Fruit fly (Drosophila melanogaster) whole organism: Measurements from ENCODE around the gene CG45045.

Experiments used
- CG8478 ChIP-seq: fragments of >200 bp; optimal IDR thresholded peaks from 2 replicates; lab custom pipeline; 2018; ENCODE audit warnings: inconsistent platforms
- Dll ChIP-seq: fragments of >200 bp; optimal IDR thresholded peaks from 2 replicates; lab custom pipeline; 2017
- EcR ChIP-seq, 2 experiments: fragments of >200 bp; optimal IDR thresholded peaks; 2 replicates each; lab custom pipeline; 2017; ENCODE audit warnings: missing biosample characterization in 2 of 2, missing genetic modification characterization in 2 of 2, missing genetic modification reagents in 2 of 2
- pan ChIP-seq: fragments of >200 bp; optimal IDR thresholded peaks from 2 replicates; lab custom pipeline; 2017
- psq ChIP-seq: fragments of >200 bp; optimal IDR thresholded peaks from 2 replicates; lab custom pipeline; 2017
- usp ChIP-seq: fragments of >200 bp; optimal IDR thresholded peaks from 2 replicates; lab custom pipeline; 2017; ENCODE audit warnings: missing biosample characterization, missing genetic modification characterization, mixed read lengths

The CG45045 gene

DNA sequence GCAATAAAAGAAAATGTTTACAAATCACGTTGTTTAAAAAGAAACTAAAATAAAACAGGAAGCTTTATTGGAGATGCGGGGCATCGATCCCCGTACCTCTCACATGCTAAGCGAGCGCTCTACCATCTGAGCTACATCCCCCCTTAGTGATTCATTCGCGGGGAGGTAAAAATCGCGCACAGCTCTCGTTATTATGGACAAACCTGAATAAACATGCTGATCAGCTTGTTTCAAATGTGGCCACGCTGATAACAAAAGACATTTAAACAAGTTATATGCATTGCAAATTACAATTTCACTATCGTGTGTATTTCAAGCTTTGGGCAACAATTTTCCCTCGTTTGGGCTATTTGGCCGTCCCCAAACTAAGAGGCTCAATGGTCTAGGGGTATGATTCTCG, 22.1 kb upstream of the CG45045 start:
- TF ChIP-seq CG8478 (lab: Kevin White, UChicago) (no peak), usp (GFP tag; lab: Kevin White, UChicago) (no peak), Dll (lab: Kevin White, UChicago) (no peak), pan (lab: Kevin White, UChicago) (no peak), EcR (GFP tag; optimal IDR thresholded peaks at IDR 0.05; lab: Kevin White, UChicago) (no peak), psq (no peak)

DNA sequence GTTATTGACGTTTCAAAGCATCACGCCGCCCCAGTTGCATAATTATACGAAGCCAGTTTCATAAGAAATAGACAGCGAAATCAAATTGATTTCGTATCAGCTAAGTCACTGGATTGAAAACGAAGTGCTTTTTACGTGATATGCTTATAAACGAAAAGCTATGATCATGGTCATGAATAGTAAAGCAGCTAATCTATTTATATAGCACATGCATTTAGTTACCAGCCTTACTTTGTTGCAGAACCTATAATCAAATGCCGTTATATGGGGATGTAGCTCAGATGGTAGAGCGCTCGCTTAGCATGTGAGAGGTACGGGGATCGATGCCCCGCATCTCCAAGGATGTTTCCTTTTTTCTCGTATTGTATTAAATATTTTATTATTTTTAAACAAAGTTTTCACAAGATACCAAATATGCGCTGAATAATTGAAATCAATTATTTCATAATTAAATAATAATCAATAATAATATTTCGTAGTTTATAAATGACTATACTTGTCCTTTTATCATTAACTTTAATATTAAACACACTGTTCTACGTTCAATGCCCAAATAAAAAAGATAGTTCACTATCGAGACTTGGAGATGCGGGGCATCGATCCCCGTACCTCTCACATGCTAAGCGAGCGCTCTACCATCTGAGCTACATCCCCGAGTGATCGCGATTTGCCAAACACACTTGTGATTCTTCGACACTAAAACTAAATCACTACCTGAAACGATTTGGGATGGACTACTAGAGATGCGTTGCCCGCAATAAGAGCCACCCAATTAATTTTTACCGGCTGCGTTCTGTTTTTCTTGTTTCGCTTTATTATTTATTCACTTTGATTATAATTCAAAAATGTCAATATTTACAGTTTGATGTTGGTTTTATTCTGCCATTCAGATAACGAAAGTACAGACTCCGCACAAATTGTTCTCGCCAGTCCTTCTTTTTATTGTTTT, 21.0 kb upstream of the CG45045 start:
- no peak for TF ChIP-seq usp (GFP tag; lab: Kevin White, UChicago)
- no peak for TF ChIP-seq pan (lab: Kevin White, UChicago)
- TF ChIP-seq psq: no peak
- TF ChIP-seq EcR (GFP tag; optimal IDR thresholded peaks at IDR 0.05; lab: Kevin White, UChicago): no peak
- TF ChIP-seq CG8478 (lab: Kevin White, UChicago): no peak
- TF ChIP-seq Dll (lab: Kevin White, UChicago): no peak

DNA sequence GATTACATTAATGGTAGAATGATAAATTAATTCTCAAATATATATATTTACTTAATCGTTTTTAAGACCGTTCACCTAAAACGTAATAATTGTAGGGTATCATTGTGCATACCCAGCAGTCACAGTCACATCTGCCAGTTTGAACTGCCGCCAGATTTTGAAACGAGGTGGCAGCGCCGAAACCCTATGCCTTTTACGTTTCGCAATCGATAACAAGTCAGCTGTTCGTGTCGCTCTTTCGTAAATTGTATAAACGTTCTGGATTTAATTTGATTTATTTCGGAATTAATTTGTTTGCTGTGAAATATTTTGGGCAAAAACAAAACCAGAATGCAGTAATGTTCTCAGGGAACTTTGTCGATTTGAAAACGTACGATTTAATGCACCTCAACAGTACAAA, 19.9 kb upstream of the CG45045 start, which contains the start of gene CG14322:
CG14322 (plus strand) TSS at position 236 of the 400 bp plus-strand sequence.
- TF ChIP-seq psq: no peak
- no peak for TF ChIP-seq pan (lab: Kevin White, UChicago)
- no peak for TF ChIP-seq Dll (lab: Kevin White, UChicago)

DNA sequence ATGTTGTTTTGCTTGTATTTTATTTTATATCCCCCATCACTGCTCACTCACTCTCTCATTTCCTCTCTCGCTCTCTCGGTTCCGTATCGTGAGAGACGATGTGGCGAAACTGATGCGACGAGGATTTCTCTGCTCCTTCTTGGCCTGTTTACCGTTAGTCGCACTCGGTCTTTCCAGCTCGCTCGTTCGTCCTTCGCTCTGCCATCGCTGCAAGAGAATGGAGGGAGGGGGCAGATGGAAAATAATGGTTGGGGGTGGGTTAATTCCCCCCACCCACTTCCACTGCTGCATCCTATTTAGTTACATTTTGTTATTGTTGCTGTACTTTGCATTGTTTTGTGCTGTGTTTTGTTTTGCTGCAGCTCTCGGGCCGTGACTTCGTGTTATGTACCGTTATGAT, 13.5 kb upstream of the CG45045 start:
- no peak for TF ChIP-seq CG8478 (lab: Kevin White, UChicago)
- no peak for TF ChIP-seq usp (GFP tag; lab: Kevin White, UChicago)

DNA sequence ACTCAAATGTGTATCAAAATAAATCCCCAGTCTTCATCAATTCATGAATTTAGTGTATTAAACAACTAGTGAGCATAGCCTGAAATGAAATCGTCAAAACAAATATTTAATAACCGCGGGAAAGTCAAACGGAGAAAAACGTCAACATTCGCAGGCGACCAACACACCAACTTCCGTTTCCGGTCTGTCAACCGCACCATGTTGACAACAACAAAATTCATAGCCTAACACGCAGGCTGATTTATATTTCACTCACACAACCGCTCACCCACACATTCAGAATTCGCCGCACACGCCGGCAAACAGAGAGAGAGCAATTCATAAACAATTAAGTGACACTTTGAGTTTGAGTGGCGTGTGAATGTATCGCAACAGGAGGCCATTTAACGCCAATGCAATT, 12.3 kb upstream of the CG45045 start:
- no peak for TF ChIP-seq psq
- no peak for TF ChIP-seq usp (GFP tag; lab: Kevin White, UChicago)
- TF ChIP-seq Dll (lab: Kevin White, UChicago): no peak
- no peak for TF ChIP-seq EcR (GFP tag; optimal IDR thresholded peaks at IDR 0.05; lab: Kevin White, UChicago)
- TF ChIP-seq CG8478 (lab: Kevin White, UChicago): no peak

DNA sequence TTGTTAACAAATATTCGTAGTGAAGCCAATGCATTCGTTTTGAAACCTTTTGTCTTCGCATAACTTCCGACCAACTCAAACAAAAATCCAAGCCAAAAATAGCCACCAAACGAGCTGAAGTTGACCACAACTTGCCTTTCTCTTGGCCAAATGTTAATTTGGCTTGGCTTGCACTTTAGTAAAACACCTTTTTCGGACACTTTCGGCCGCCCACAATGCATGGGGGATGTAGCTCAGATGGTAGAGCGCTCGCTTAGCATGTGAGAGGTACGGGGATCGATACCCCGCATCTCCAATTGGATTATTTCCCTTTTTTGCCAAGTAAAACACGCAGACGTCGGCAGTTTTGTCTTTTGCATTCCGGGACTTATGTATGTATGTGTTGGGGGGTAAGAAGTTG, 10.4 kb upstream of the CG45045 start:
- TF ChIP-seq EcR (GFP tag; optimal IDR thresholded peaks at IDR 0.05; lab: Kevin White, UChicago) (no peak), Dll (lab: Kevin White, UChicago) (no peak), pan (lab: Kevin White, UChicago) (no peak), psq (no peak), CG8478 (lab: Kevin White, UChicago) (no peak)

DNA sequence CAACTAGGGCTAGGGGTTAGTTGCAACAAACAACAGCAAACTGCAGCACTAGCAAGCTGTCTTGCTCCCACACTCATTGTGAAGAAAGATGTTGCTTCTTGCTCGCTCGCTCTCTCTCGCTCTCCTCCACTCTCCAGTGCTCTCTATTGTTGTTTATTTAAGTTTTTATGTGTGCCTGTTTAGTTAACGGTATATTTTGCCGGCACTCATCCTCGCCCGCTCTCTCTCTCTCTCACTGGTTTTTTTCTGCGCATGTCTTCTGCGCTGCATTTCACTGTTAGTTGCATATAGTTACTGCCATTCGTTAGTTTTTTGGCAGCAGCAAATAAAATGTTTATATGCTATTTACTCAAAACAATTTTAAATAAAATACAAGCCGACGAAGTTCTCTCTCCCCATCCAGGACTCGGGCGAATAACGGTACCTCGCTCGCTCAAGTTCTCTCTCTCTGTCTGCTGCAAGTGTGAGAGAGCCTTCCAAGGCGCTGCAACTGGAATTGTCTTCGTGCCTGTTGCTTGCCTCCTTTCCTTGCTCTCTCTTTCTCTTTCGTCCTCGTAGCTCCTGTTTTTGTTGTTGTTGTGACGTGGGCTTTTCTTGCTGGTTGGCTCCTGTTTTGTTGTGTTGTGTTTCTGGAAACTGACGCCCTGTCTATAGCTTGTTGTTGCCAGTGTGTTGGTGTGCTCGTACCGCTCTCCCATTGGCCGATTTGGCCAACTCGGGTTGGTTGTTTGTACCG, 1.1 kb upstream of the CG45045 start:
- TF ChIP-seq psq (no peak), pan (lab: Kevin White, UChicago) (no peak)

DNA sequence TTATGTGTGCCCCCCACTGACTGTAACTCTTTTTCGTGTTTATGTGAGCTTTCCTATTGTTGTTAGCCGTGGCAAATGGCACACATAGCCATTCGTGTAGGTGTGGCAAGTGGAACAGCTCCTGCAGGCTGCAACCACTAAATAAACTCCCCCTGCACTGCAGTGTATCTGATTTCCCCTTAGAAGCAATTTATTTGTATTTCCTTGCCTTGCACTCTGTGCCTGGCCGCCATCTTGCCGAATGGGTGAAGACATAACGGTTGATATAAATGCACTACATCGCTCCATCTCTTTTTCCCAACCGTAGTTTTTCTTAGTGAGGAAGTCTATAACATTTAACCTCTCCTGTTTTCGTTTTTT, 595 bp upstream of the CG45045 start:
- TF ChIP-seq EcR (GFP tag; optimal IDR thresholded peaks at IDR 0.05; lab: Kevin White, UChicago) (no peak), CG8478 (lab: Kevin White, UChicago) (no peak), Dll (lab: Kevin White, UChicago) (no peak), pan (lab: Kevin White, UChicago) (no peak), psq (no peak), usp (GFP tag; lab: Kevin White, UChicago) (no peak)

DNA sequence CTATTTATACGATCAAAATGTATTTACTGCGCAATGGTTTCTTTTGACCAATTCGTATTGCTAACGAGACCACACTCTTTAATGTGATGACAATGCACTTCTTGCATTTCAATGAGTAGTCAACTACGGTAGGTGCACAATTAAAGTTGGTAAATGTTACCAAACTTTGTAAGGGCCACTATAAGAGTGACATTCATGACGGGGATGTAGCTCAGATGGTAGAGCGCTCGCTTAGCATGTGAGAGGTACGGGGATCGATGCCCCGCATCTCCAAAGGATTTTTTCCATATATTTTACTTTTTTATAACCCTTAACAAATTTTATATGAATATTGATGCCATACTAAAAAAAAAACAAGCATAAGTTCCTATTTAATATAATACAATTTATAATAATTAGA, 615 bp downstream of the CG45045 start:
- TF ChIP-seq CG8478 (lab: Kevin White, UChicago) (no peak), psq (no peak), pan (lab: Kevin White, UChicago) (no peak), Dll (lab: Kevin White, UChicago) (no peak), usp (GFP tag; lab: Kevin White, UChicago) (no peak), EcR (GFP tag; optimal IDR thresholded peaks at IDR 0.05; lab: Kevin White, UChicago) (no peak)

DNA sequence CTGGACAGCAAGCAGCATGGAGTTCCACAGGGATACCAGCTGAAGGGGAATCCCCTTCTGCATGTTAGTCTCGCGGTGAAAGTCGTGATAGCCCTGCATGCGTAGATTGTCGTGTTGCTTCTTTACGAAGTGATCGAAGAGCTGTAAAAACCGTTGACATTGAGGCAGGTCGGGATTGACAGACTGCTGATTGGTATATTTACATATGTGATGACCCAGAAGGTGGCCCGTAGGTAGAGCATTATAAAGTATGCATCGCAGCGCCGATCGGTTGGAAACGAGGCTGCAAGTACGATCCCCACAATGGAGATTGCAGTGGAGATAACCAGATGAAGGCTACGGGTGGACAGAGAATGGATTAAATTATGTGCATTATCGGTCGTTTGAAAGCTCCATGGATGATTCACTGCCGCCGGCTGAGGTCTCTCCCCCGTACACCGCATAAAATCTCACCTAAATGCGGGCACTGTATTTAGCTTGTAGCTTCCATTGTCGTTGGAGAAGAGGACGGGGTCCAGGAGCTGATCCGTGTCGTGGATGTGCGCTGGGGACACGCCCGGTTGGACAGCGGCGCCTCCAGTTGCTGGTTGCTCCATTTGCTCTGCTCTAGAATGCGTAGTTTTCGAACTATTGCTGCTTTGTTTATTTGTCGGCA, 3.0 kb downstream of the CG45045 start:
- TF ChIP-seq Dll (lab: Kevin White, UChicago): no peak
- TF ChIP-seq psq: no peak
- TF ChIP-seq EcR (GFP tag; optimal IDR thresholded peaks at IDR 0.05; lab: Kevin White, UChicago): no peak
- no peak for TF ChIP-seq CG8478 (lab: Kevin White, UChicago)
- TF ChIP-seq pan (lab: Kevin White, UChicago): no peak
- TF ChIP-seq usp (GFP tag; lab: Kevin White, UChicago): no peak

DNA sequence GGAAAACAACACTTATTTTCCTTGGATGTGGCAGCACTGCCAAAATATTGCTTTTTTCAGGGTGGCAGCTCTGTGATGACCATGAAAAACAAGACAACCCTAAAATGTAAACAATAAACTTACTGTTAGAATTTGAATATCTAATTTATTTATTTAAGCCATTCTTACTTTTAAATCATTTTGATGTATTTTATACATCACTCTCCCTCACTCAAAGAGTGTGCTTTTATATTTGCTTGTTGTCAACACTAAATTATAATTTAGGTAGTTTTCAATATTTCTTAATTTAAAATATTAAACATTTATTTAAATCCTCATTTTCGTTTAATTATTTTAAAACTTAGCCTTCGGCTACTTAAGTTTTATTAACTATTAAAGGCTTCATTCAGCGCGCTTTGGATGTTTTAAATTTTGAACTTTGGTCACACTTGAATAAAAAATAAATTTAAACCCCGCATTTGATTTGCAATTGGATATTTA, 3.5 kb downstream of the CG45045 start, which contains the start of the genes CG7523 and Mps1:
CG7523 (minus strand) TSS at position 39 of the 480 bp plus-strand sequence.
Mps1 (plus strand) TSS at position 415 of the 480 bp plus-strand sequence.
- TF ChIP-seq psq (no peak), EcR (GFP tag; optimal IDR thresholded peaks at IDR 0.05; lab: Kevin White, UChicago) (no peak), usp (GFP tag; lab: Kevin White, UChicago) (no peak), pan (lab: Kevin White, UChicago) (no peak)
